Fruit fly (Drosophila melanogaster) whole organism, embryonic: Measurements from ENCODE around the gene CG6738.
A peak's percentile ranks its signal among the peaks of the same experiment; 100 is the strongest.

Experiments used
- Awh ChIP-seq: fragments of 200-800 bp; sonication (Bioruptor generic); IDR thresholded peaks from 2 replicates; pipeline ENCODE4, ENCODE4 v1.3.6; 2022; ENCODE audit warnings: missing biosample characterization, missing genetic modification characterization
- Bteb2 ChIP-seq: fragments of 200-800 bp; sonication (Bioruptor generic); optimal IDR thresholded peaks from 2 replicates; lab custom pipeline; 2016; ENCODE audit warnings: missing biosample characterization, missing genetic modification characterization
- CG11504 ChIP-seq: fragments of 200-800 bp; sonication (Bioruptor generic); optimal IDR thresholded peaks from 3 replicates; lab custom pipeline; 2019; ENCODE audit warnings: missing biosample characterization, mild to moderate bottlenecking, missing genetic modification characterization, moderate library complexity
- CG12104 ChIP-seq: fragments of 200-800 bp; sonication (Bioruptor generic); optimal IDR thresholded peaks from 3 replicates; lab custom pipeline; 2016; ENCODE audit warnings: missing biosample characterization, missing genetic modification characterization
- CG13424 ChIP-seq: fragments of 200-800 bp; sonication (Bioruptor generic); optimal IDR thresholded peaks from 2 replicates; lab custom pipeline; 2019; ENCODE audit warnings: missing biosample characterization, mild to moderate bottlenecking, missing genetic modification characterization, moderate library complexity
- CG14050 ChIP-seq: fragments of 200-800 bp; sonication (Bioruptor generic); IDR thresholded peaks from 3 replicates; pipeline ENCODE4 v1.3.6; 2022; ENCODE audit warnings: missing biosample characterization, missing genetic modification characterization
- CG15514 ChIP-seq: fragments of 200-800 bp; sonication (Bioruptor generic); optimal IDR thresholded peaks from 3 replicates; lab custom pipeline; 2017; ENCODE audit warnings: missing biosample characterization, missing genetic modification characterization, mild to moderate bottlenecking, moderate library complexity, missing genetic modification reagents
- CG15696 ChIP-seq: fragments of 200-800 bp; sonication (Bioruptor generic); optimal IDR thresholded peaks from 2 replicates; lab custom pipeline; 2019; ENCODE audit warnings: missing biosample characterization, mild to moderate bottlenecking, missing genetic modification characterization, moderate library complexity
- CG1603 ChIP-seq: fragments of 200-800 bp; sonication (Bioruptor generic); optimal IDR thresholded peaks from 2 replicates; lab custom pipeline; 2019; ENCODE audit warnings: missing biosample characterization, mild to moderate bottlenecking, missing genetic modification characterization, moderate library complexity
- CG1647 ChIP-seq: fragments of 200-800 bp; sonication (Bioruptor generic); optimal IDR thresholded peaks from 3 replicates; lab custom pipeline; 2016; ENCODE audit warnings: missing biosample characterization, missing genetic modification characterization
- CG31388 ChIP-seq: fragments of 200-800 bp; sonication (Bioruptor generic); optimal IDR thresholded peaks from 2 replicates; lab custom pipeline; 2016; ENCODE audit warnings: missing biosample characterization, missing genetic modification characterization
- CG33557 ChIP-seq: fragments of 200-800 bp; sonication (Bioruptor generic); optimal IDR thresholded peaks from 2 replicates; lab custom pipeline; 2019; ENCODE audit warnings: missing biosample characterization, mild to moderate bottlenecking, missing genetic modification characterization, moderate library complexity
- CG4404 ChIP-seq: fragments of 200-800 bp; sonication (Bioruptor generic); IDR thresholded peaks from 2 replicates; pipeline ENCODE4 v1.3.6; 2022; ENCODE audit warnings: missing biosample characterization, missing genetic modification characterization
- CG4424 ChIP-seq: fragments of 200-800 bp; sonication (Bioruptor generic); optimal IDR thresholded peaks from 3 replicates; lab custom pipeline; 2016; ENCODE audit warnings: missing biosample characterization, missing genetic modification characterization
- CG5953 ChIP-seq: fragments of 200-800 bp; sonication (Bioruptor generic); IDR thresholded peaks from 2 replicates; pipeline ENCODE4 v1.3.6; 2022; ENCODE audit warnings: missing biosample characterization, missing genetic modification characterization
- CG6683 ChIP-seq: fragments of 200-800 bp; sonication (Bioruptor generic); optimal IDR thresholded peaks from 2 replicates; lab custom pipeline; 2017; ENCODE audit warnings: missing biosample characterization, mild to moderate bottlenecking, missing genetic modification characterization, missing genetic modification reagents
- CkIIα-i1 ChIP-seq: fragments of 200-800 bp; sonication (Bioruptor generic); IDR thresholded peaks from 2 replicates; pipeline ENCODE4 v1.3.6; 2022; ENCODE audit warnings: missing biosample characterization, missing genetic modification characterization
- D19A ChIP-seq: fragments of 200-800 bp; optimal IDR thresholded peaks from 3 replicates; lab custom pipeline; 2019; ENCODE audit warnings: missing biosample characterization, mild to moderate bottlenecking, missing genetic modification characterization, moderate library complexity
- Dbx ChIP-seq: fragments of 200-800 bp; sonication (Bioruptor generic); IDR thresholded peaks from 3 replicates; pipeline ENCODE4 v1.3.6; 2022; ENCODE audit warnings: missing biosample characterization, missing genetic modification characterization
- E2f1 ChIP-seq: fragments of 200-800 bp; sonication (Bioruptor generic); IDR thresholded peaks from 2 replicates; pipeline ENCODE4 v1.3.6; 2022; ENCODE audit warnings: missing biosample characterization, missing genetic modification characterization
- ERR ChIP-seq: fragments of 200-800 bp; sonication (Bioruptor generic); optimal IDR thresholded peaks from 2 replicates; lab custom pipeline; 2016; ENCODE audit warnings: missing biosample characterization, missing genetic modification characterization
- Hand ChIP-seq: fragments of 200-800 bp; sonication (Bioruptor generic); optimal IDR thresholded peaks from 2 replicates; lab custom pipeline; 2017; ENCODE audit warnings: mild to moderate bottlenecking, missing biosample characterization, missing genetic modification reagents, missing genetic modification characterization
- Kr ChIP-seq: fragments of 200-800 bp; sonication (Bioruptor generic); optimal IDR thresholded peaks from 2 replicates; lab custom pipeline; 2017; ENCODE audit warnings: missing biosample characterization, mild to moderate bottlenecking, missing genetic modification characterization
- Meics ChIP-seq: fragments of 200-800 bp; sonication (Bioruptor generic); optimal IDR thresholded peaks from 2 replicates; lab custom pipeline; 2017; ENCODE audit warnings: missing biosample characterization, mild to moderate bottlenecking, missing genetic modification characterization
- Mrtf ChIP-seq: fragments of 200-800 bp; sonication (Bioruptor generic); IDR thresholded peaks from 3 replicates; pipeline ENCODE4 v1.3.6; 2022; ENCODE audit warnings: missing biosample characterization, missing genetic modification characterization
- Nf-YB ChIP-seq: fragments of 200-800 bp; sonication (Bioruptor generic); optimal IDR thresholded peaks from 3 replicates; lab custom pipeline; 2019; ENCODE audit warnings: missing biosample characterization, mild to moderate bottlenecking, missing genetic modification characterization, moderate library complexity
- Tbp ChIP-seq: fragments of >200 bp; optimal IDR thresholded peaks from 2 replicates; lab custom pipeline; 2018; ENCODE audit warnings: missing biosample characterization, missing genetic modification characterization
- ab ChIP-seq: fragments of 200-800 bp; sonication (Bioruptor generic); optimal IDR thresholded peaks from 2 replicates; lab custom pipeline; 2016; ENCODE audit warnings: missing biosample characterization, missing genetic modification characterization
- br ChIP-seq: fragments of >200 bp; optimal IDR thresholded peaks from 2 replicates; lab custom pipeline; 2017
- chm ChIP-seq: fragments of 200-800 bp; sonication (Bioruptor generic); IDR thresholded peaks from 2 replicates; pipeline ENCODE4 v1.3.6; 2022; ENCODE audit warnings: missing biosample characterization, missing genetic modification characterization
- croc ChIP-seq: fragments of 200-800 bp; sonication (Bioruptor generic); conservative IDR thresholded peaks from 3 replicates; pipeline ENCODE4 v1.3.6; 2022; ENCODE audit warnings: missing biosample characterization, missing genetic modification characterization
- emc ChIP-seq: fragments of 200-800 bp; sonication (Bioruptor generic); optimal IDR thresholded peaks from 2 replicates; lab custom pipeline; 2016; ENCODE audit warnings: missing biosample characterization, missing genetic modification characterization
- fd64A ChIP-seq: fragments of 200-800 bp; sonication (Bioruptor generic); optimal IDR thresholded peaks from 3 replicates; lab custom pipeline; 2018; ENCODE audit warnings: missing biosample characterization, mild to moderate bottlenecking, missing genetic modification characterization
- gce ChIP-seq: fragments of 200-800 bp; sonication (Bioruptor generic); IDR thresholded peaks from 3 replicates; pipeline ENCODE4 v1.3.6; 2022; ENCODE audit warnings: missing biosample characterization, missing genetic modification characterization
- her ChIP-seq: fragments of 200-800 bp; sonication (Bioruptor generic); optimal IDR thresholded peaks from 2 replicates; lab custom pipeline; 2016; ENCODE audit warnings: missing biosample characterization, missing genetic modification characterization
- hkb ChIP-seq, 2 experiments: fragments of 200-800 bp in 1 of 2; fragments of >200 bp in 1 of 2; sonication (Bioruptor generic) in 1 of 2; IDR thresholded peaks in 1 of 2; optimal IDR thresholded peaks in 1 of 2; 2 replicates each; pipeline versions ENCODE4 v1.3.6 to Lab custom; 2017 to 2022; ENCODE audit warnings: missing biosample characterization in 1 of 2, missing genetic modification characterization in 1 of 2
- insv ChIP-seq, 2 experiments: fragments of 200-800 bp; sonication (Bioruptor generic); optimal IDR thresholded peaks; 3 replicates each; lab custom pipeline; 2016 to 2018; ENCODE audit warnings: missing biosample characterization in 2 of 2, missing genetic modification characterization in 2 of 2
- klu ChIP-seq: fragments of 200-800 bp; sonication (Bioruptor generic); IDR thresholded peaks from 2 replicates; pipeline ENCODE4 v1.3.6; 2022; ENCODE audit warnings: missing biosample characterization, missing genetic modification characterization
- nau ChIP-seq: fragments of 200-800 bp; sonication (Bioruptor generic); optimal IDR thresholded peaks from 3 replicates; lab custom pipeline; 2017; ENCODE audit warnings: missing biosample characterization, mild to moderate bottlenecking, missing genetic modification characterization, missing genetic modification reagents
- nom ChIP-seq: fragments of 200-800 bp; sonication (Bioruptor generic); optimal IDR thresholded peaks from 2 replicates; lab custom pipeline; 2017; ENCODE audit warnings: missing biosample characterization, missing genetic modification characterization, mild to moderate bottlenecking, moderate library complexity, missing genetic modification reagents
- p53 ChIP-seq: fragments of 200-800 bp; sonication (Bioruptor generic); optimal IDR thresholded peaks from 2 replicates; lab custom pipeline; 2016; ENCODE audit warnings: missing biosample characterization, missing genetic modification characterization
- phol ChIP-seq: fragments of 200-800 bp; sonication (Bioruptor generic); optimal IDR thresholded peaks from 3 replicates; lab custom pipeline; 2018; ENCODE audit warnings: missing biosample characterization, mild to moderate bottlenecking, missing genetic modification characterization, moderate library complexity
- pnt ChIP-seq: fragments of 200-800 bp; sonication (Bioruptor generic); optimal IDR thresholded peaks from 3 replicates; lab custom pipeline; 2016; ENCODE audit warnings: missing biosample characterization, missing genetic modification characterization
- prd ChIP-seq, 3 experiments: fragments of >200 bp in 2 of 3; fragments of 200-800 bp in 1 of 3; sonication (Bioruptor generic) in 1 of 3; optimal IDR thresholded peaks in 2 of 3; IDR thresholded peaks in 1 of 3; 2 replicates in 2 of 3; 3 replicates in 1 of 3; pipeline versions ENCODE4 v1.3.6 to Lab custom; 2017 to 2022; ENCODE audit warnings: missing biosample characterization in 1 of 3, missing genetic modification characterization in 1 of 3
- sens ChIP-seq: fragments of 200-800 bp; sonication (Bioruptor generic); peaks from one replicate; lab custom pipeline; 2016; ENCODE audit warnings: missing biosample characterization, missing genetic modification characterization
- slbo ChIP-seq: fragments of 200-800 bp; sonication (Bioruptor generic); IDR thresholded peaks from 2 replicates; pipeline ENCODE4 v1.3.6; 2022; ENCODE audit warnings: missing biosample characterization, missing genetic modification characterization
- tna ChIP-seq: fragments of 200-800 bp; sonication (Bioruptor generic); IDR thresholded peaks from 2 replicates; pipeline ENCODE4 v1.3.6; 2022; ENCODE audit warnings: missing biosample characterization, missing genetic modification characterization; ENCODE audit not compliant: partially characterized antibody
- vnd ChIP-seq: fragments of 200-800 bp; sonication (Bioruptor generic); IDR thresholded peaks from 3 replicates; pipeline ENCODE4 v1.3.6; 2022; ENCODE audit warnings: missing biosample characterization, missing genetic modification characterization; ENCODE audit not compliant: partially characterized antibody
- vvl ChIP-seq: fragments of 200-800 bp; sonication (Bioruptor generic); IDR thresholded peaks from 2 replicates; pipeline ENCODE4 v1.3.6; 2022; ENCODE audit warnings: missing biosample characterization, missing genetic modification characterization
- zen ChIP-seq: fragments of 200-800 bp; sonication (Bioruptor generic); optimal IDR thresholded peaks from 3 replicates; lab custom pipeline; 2018; ENCODE audit warnings: missing biosample characterization, mild to moderate bottlenecking, missing genetic modification characterization, moderate library complexity

CG6738 gene

DNA sequence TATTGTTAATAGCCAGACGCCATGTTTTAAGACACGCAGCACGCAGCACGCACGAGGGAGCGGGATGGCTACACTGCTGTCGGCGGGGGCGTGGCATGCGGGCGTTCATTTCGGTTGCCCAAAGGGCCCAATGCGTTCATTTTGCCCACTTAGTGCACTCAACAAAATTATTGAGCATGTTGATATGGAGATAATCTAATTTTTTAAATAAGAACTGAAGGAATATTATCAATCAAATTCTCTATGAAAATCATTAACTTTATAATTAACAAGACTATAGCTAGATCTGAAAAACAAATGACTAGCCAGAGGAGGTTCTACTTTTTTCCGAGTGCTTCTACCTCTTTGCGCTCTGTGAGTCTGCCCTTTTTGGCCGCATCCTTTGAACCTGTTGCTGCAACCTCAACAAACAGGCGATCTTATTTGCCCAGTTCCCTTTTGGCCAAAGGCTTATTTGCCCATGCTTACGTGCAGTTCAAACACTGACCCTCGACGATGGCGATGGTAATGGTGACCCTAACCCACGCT, 34.0 kb downstream of the CG6738 start (continued):
- no peak for TF ChIP-seq prd (optimal IDR thresholded peaks at IDR 0.05; lab: Kevin White, UChicago)
- peak; percentile 59; the same call in 2 of the 3 replicates for TF ChIP-seq prd (GFP tag; IDR thresholded peaks at IDR 0.05; lab: Robert Waterston, UW)
- TF ChIP-seq her (GFP tag; lab: Kevin White, UChicago): no peak
- no peak for TF ChIP-seq Dbx (GFP tag; lab: Robert Waterston, UW)
- 0 out of 2 replicates have a peak, but pooled peaks have one; percentile 18 for TF ChIP-seq E2f1 (GFP tag; lab: Robert Waterston, UW)
- no peak for TF ChIP-seq croc
- peak; percentile 77 for TF ChIP-seq Kr (GFP tag; lab: Kevin White, UChicago)
- TF ChIP-seq fd64A (GFP tag; lab: Kevin White, UChicago): no peak
- TF ChIP-seq vvl (GFP tag; lab: Robert Waterston, UW): peak; percentile 38; the same call in 1 of the 2 replicates
- no peak for TF ChIP-seq nom (GFP tag; lab: Kevin White, UChicago)
- TF ChIP-seq br (lab: Kevin White, UChicago): no peak
- TF ChIP-seq hkb (optimal IDR thresholded peaks at IDR 0.05; lab: Kevin White, UChicago): no peak
- 0 out of 2 replicates have a peak, but pooled peaks have one; percentile 25 for TF ChIP-seq hkb (GFP tag; IDR thresholded peaks at IDR 0.05; lab: Robert Waterston, UW)
- no peak for TF ChIP-seq CG13424 (tag; lab: Kevin White, UChicago)
- no peak for TF ChIP-seq CG1603 (tag; lab: Kevin White, UChicago)
- no peak for TF ChIP-seq CG31388 (GFP tag; lab: Kevin White, UChicago)
- no peak for TF ChIP-seq CG6683 (GFP tag; lab: Kevin White, UChicago)
- TF ChIP-seq D19A (tag; lab: Kevin White, UChicago): no peak
- TF ChIP-seq slbo (GFP tag; lab: Robert Waterston, UW): no peak
- TF ChIP-seq p53 (GFP tag; lab: Kevin White, UChicago): no peak
- TF ChIP-seq chm (GFP tag; lab: Robert Waterston, UW): no peak
- no peak for TF ChIP-seq CG33557 (GFP tag; lab: Kevin White, UChicago)
- TF ChIP-seq nau (GFP tag; lab: Kevin White, UChicago): no peak
- TF ChIP-seq klu (GFP tag; lab: Robert Waterston, UW): no peak
- no peak for TF ChIP-seq CkIIα-i1 (GFP tag; lab: Robert Waterston, UW)
- TF ChIP-seq Nf-YB (GFP tag; lab: Kevin White, UChicago): peak; percentile 85
- TF ChIP-seq tna (GFP tag; lab: Robert Waterston, UW): no peak
- no peak for TF ChIP-seq gce
- TF ChIP-seq sens (GFP tag; lab: Kevin White, UChicago): peak; percentile 83
- TF ChIP-seq CG4404: peak; percentile 29; the same call in 1 of the 2 replicates
- peak; percentile 58 for TF ChIP-seq CG15696 (tag; lab: Kevin White, UChicago)
- TF ChIP-seq Tbp (GFP tag; lab: Kevin White, UChicago): no peak
- 0 out of 2 replicates have a peak, but pooled peaks have one; percentile 34 for TF ChIP-seq CG5953 (GFP tag; lab: Robert Waterston, UW)
- TF ChIP-seq Bteb2 (GFP tag; lab: Kevin White, UChicago): no peak
- no peak for TF ChIP-seq ERR (GFP tag; lab: Kevin White, UChicago)
- no peak for TF ChIP-seq Meics
- no peak for TF ChIP-seq ab
- TF ChIP-seq vnd: no peak
- TF ChIP-seq Awh (GFP tag; lab: Robert Waterston, UW): no peak
- TF ChIP-seq CG4424 (GFP tag; lab: Kevin White, UChicago): no peak
- no peak for TF ChIP-seq Hand (GFP tag; lab: Kevin White, UChicago)
- no peak for TF ChIP-seq insv (GFP tag; optimal IDR thresholded peaks at IDR 0.05; lab: Kevin White, UChicago)
- TF ChIP-seq pnt (GFP tag; lab: Kevin White, UChicago): no peak
- TF ChIP-seq CG12104 (GFP tag; lab: Kevin White, UChicago): no peak
- TF ChIP-seq phol (tag; lab: Kevin White, UChicago): peak; percentile 36
- TF ChIP-seq zen (tag; lab: Kevin White, UChicago): peak; percentile 37
- TF ChIP-seq CG14050: no peak
- TF ChIP-seq CG15514: no peak
- TF ChIP-seq emc (GFP tag; lab: Kevin White, UChicago): no peak
- TF ChIP-seq CG11504 (tag; lab: Kevin White, UChicago): no peak
- TF ChIP-seq Mrtf (GFP tag; lab: Robert Waterston, UW): no peak
- no peak for TF ChIP-seq CG1647 (GFP tag; lab: Kevin White, UChicago)
